Fruit fly (Drosophila melanogaster) whole organism, embryonic: ENCODE results near the gene CG13024.
A peak's percentile ranks its signal among the peaks of the same experiment; 100 is the strongest.

ENCODE experiments used
- B-H1 ChIP-seq: fragments of 200-800 bp; sonication (Bioruptor generic); IDR thresholded peaks from 3 replicates; pipeline ENCODE4 v1.3.6; 2022; ENCODE audit warnings: missing biosample characterization, missing genetic modification characterization
- CG10209 ChIP-seq: fragments of 200-800 bp; sonication (Bioruptor generic); optimal IDR thresholded peaks from 3 replicates; lab custom pipeline; 2017; ENCODE audit warnings: missing biosample characterization, mild to moderate bottlenecking, missing genetic modification characterization, missing genetic modification reagents
- CG12104 ChIP-seq: fragments of 200-800 bp; sonication (Bioruptor generic); optimal IDR thresholded peaks from 3 replicates; lab custom pipeline; 2016; ENCODE audit warnings: missing biosample characterization, missing genetic modification characterization
- CG12219 ChIP-seq: fragments of 200-800 bp; sonication (Bioruptor generic); optimal IDR thresholded peaks from 3 replicates; lab custom pipeline; 2018; ENCODE audit warnings: missing biosample characterization, mild to moderate bottlenecking, missing genetic modification characterization
- CG13624 ChIP-seq: fragments of 200-800 bp; sonication (Bioruptor generic); optimal IDR thresholded peaks from 2 replicates; lab custom pipeline; 2016; ENCODE audit warnings: missing biosample characterization, missing genetic modification characterization
- CG1647 ChIP-seq: fragments of 200-800 bp; sonication (Bioruptor generic); optimal IDR thresholded peaks from 3 replicates; lab custom pipeline; 2016; ENCODE audit warnings: missing biosample characterization, missing genetic modification characterization
- CG18262 ChIP-seq: fragments of 200-800 bp; optimal IDR thresholded peaks from 3 replicates; lab custom pipeline; 2019; ENCODE audit warnings: missing biosample characterization, mild to moderate bottlenecking, missing genetic modification characterization, moderate library complexity
- CG2889 ChIP-seq: fragments of 200-800 bp; sonication (Bioruptor generic); IDR thresholded peaks from 3 replicates; pipeline ENCODE4 v1.3.6; 2022; ENCODE audit warnings: missing biosample characterization, missing genetic modification characterization
- CG30431 ChIP-seq: fragments of 200-800 bp; sonication (Bioruptor generic); optimal IDR thresholded peaks from 2 replicates; lab custom pipeline; 2017; ENCODE audit warnings: missing biosample characterization, missing genetic modification characterization
- CG4360 ChIP-seq: fragments of 200-800 bp; sonication (Bioruptor generic); IDR thresholded peaks from 2 replicates; pipeline ENCODE4 v1.3.6; 2022; ENCODE audit warnings: missing biosample characterization, missing genetic modification characterization
- CG43689 ChIP-seq: fragments of 200-800 bp; sonication (Bioruptor generic); IDR thresholded peaks from 2 replicates; pipeline ENCODE4 v1.3.6; 2022; ENCODE audit warnings: missing biosample characterization, missing genetic modification characterization
- CG4617 ChIP-seq: fragments of 200-800 bp; sonication (Bioruptor generic); optimal IDR thresholded peaks from 3 replicates; lab custom pipeline; 2016; ENCODE audit warnings: missing biosample characterization, missing genetic modification characterization, borderline replicate concordance
- CG6765 ChIP-seq: fragments of 200-800 bp; sonication (Bioruptor generic); optimal IDR thresholded peaks from 3 replicates; lab custom pipeline; 2017; ENCODE audit warnings: missing biosample characterization, mild to moderate bottlenecking, missing genetic modification characterization
- CG7271 ChIP-seq: fragments of 200-800 bp; sonication (Bioruptor generic); optimal IDR thresholded peaks from 2 replicates; lab custom pipeline; 2018; ENCODE audit warnings: missing biosample characterization, mild to moderate bottlenecking, missing genetic modification characterization, moderate library complexity
- CG7987 ChIP-seq: fragments of 200-800 bp; sonication (Bioruptor generic); optimal IDR thresholded peaks from 2 replicates; lab custom pipeline; 2018; ENCODE audit warnings: missing biosample characterization, mild to moderate bottlenecking, missing genetic modification characterization, moderate library complexity
- CG8924 ChIP-seq: fragments of 200-800 bp; optimal IDR thresholded peaks from 3 replicates; lab custom pipeline; 2019; ENCODE audit warnings: missing biosample characterization, mild to moderate bottlenecking, missing genetic modification characterization, moderate library complexity
- CG9797 ChIP-seq: fragments of 200-800 bp; sonication (Bioruptor generic); optimal IDR thresholded peaks from 3 replicates; lab custom pipeline; 2018; ENCODE audit warnings: missing biosample characterization, mild to moderate bottlenecking, missing genetic modification characterization
- CkIIα-i1 ChIP-seq: fragments of 200-800 bp; sonication (Bioruptor generic); IDR thresholded peaks from 2 replicates; pipeline ENCODE4 v1.3.6; 2022; ENCODE audit warnings: missing biosample characterization, missing genetic modification characterization
- CoRest ChIP-seq: fragments of 200-800 bp; sonication (Bioruptor generic); optimal IDR thresholded peaks from 3 replicates; lab custom pipeline; 2018; ENCODE audit warnings: missing biosample characterization, mild to moderate bottlenecking, missing genetic modification characterization, moderate library complexity
- CrebB ChIP-seq: fragments of 200-800 bp; sonication (Bioruptor generic); optimal IDR thresholded peaks from 3 replicates; lab custom pipeline; 2018; ENCODE audit warnings: missing biosample characterization, mild to moderate bottlenecking, missing genetic modification characterization
- D ChIP-seq, 2 experiments: fragments of 200-800 bp in 1 of 2; fragments of >200 bp in 1 of 2; sonication (Bioruptor generic) in 1 of 2; optimal IDR thresholded peaks; 2 replicates in 1 of 2; 3 replicates in 1 of 2; lab custom pipeline; 2017; ENCODE audit warnings: mild to moderate bottlenecking in 1 of 2, missing biosample characterization in 1 of 2, missing genetic modification characterization in 1 of 2, missing genetic modification reagents in 1 of 2
- Ravus ChIP-seq: fragments of 200-800 bp; sonication (Bioruptor generic); IDR thresholded peaks from 2 replicates; pipeline ENCODE4 v1.3.6; 2022; ENCODE audit warnings: missing biosample characterization, missing genetic modification characterization
- Taf1 ChIP-seq: fragments of 200-800 bp; sonication (Bioruptor generic); IDR thresholded peaks from 2 replicates; pipeline ENCODE4 v1.3.6; 2022; ENCODE audit warnings: missing biosample characterization, missing genetic modification characterization
- Usf ChIP-seq: fragments of 200-800 bp; sonication (Bioruptor generic); optimal IDR thresholded peaks from 2 replicates; lab custom pipeline; 2017; ENCODE audit warnings: missing genotype, missing biosample characterization, missing genetic modification characterization
- ac ChIP-seq: fragments of 200-800 bp; sonication (Bioruptor generic); optimal IDR thresholded peaks from 3 replicates; lab custom pipeline; 2017; ENCODE audit warnings: missing biosample characterization, mild to moderate bottlenecking, missing genetic modification characterization
- ase ChIP-seq: fragments of 200-800 bp; sonication (Bioruptor generic); IDR thresholded peaks from 3 replicates; pipeline ENCODE4 v1.3.6; 2022; ENCODE audit warnings: missing biosample characterization, missing genetic modification characterization
- cg ChIP-seq: fragments of 200-800 bp; sonication (Bioruptor generic); optimal IDR thresholded peaks from 3 replicates; lab custom pipeline; 2019; ENCODE audit warnings: missing biosample characterization, mild to moderate bottlenecking, missing genetic modification characterization, moderate library complexity
- chm ChIP-seq: fragments of 200-800 bp; sonication (Bioruptor generic); IDR thresholded peaks from 2 replicates; pipeline ENCODE4 v1.3.6; 2022; ENCODE audit warnings: missing biosample characterization, missing genetic modification characterization
- emc ChIP-seq: fragments of 200-800 bp; sonication (Bioruptor generic); optimal IDR thresholded peaks from 2 replicates; lab custom pipeline; 2016; ENCODE audit warnings: missing biosample characterization, missing genetic modification characterization
- en ChIP-seq: fragments of 200-800 bp; sonication (Bioruptor generic); optimal IDR thresholded peaks from 2 replicates; lab custom pipeline; 2016; ENCODE audit warnings: missing biosample characterization, missing genetic modification characterization
- eyg ChIP-seq: fragments of 200-800 bp; sonication (Bioruptor generic); optimal IDR thresholded peaks from 3 replicates; lab custom pipeline; 2016; ENCODE audit warnings: missing biosample characterization, missing genetic modification characterization
- hb ChIP-seq: fragments of 200-800 bp; sonication (Bioruptor generic); IDR thresholded peaks from 3 replicates; pipeline ENCODE4 v1.3.6; 2022; ENCODE audit warnings: missing biosample characterization, missing genetic modification characterization; ENCODE audit not compliant: partially characterized antibody
- hbn ChIP-seq: fragments of 200-800 bp; sonication (Bioruptor generic); IDR thresholded peaks from 2 replicates; pipeline ENCODE4 v1.3.6; 2022; ENCODE audit warnings: missing biosample characterization, missing genetic modification characterization; ENCODE audit not compliant: partially characterized antibody
- ken ChIP-seq: fragments of 200-800 bp; sonication (Bioruptor generic); IDR thresholded peaks from 3 replicates; pipeline ENCODE4 v1.3.6; 2022; ENCODE audit warnings: missing biosample characterization, missing genetic modification characterization
- kni ChIP-seq: fragments of 200-800 bp; sonication (Bioruptor generic); optimal IDR thresholded peaks from 3 replicates; lab custom pipeline; 2017; ENCODE audit warnings: mild to moderate bottlenecking, missing biosample characterization, missing genetic modification reagents, missing genetic modification characterization
- lola ChIP-seq, 3 experiments: fragments of >200 bp in 2 of 3; fragments of 200-800 bp in 1 of 3; sonication (Bioruptor generic) in 1 of 3; optimal IDR thresholded peaks; 2 replicates each; lab custom pipeline; 2017 to 2019; ENCODE audit warnings: missing biosample characterization in 3 of 3, missing genetic modification characterization in 3 of 3, mild to moderate bottlenecking in 1 of 3, moderate library complexity in 1 of 3
- mirr ChIP-seq: fragments of 200-800 bp; sonication (Bioruptor generic); optimal IDR thresholded peaks from 3 replicates; lab custom pipeline; 2018; ENCODE audit warnings: missing biosample characterization, mild to moderate bottlenecking, missing genetic modification characterization
- nau ChIP-seq: fragments of 200-800 bp; sonication (Bioruptor generic); optimal IDR thresholded peaks from 3 replicates; lab custom pipeline; 2017; ENCODE audit warnings: missing biosample characterization, mild to moderate bottlenecking, missing genetic modification characterization, missing genetic modification reagents
- p53 ChIP-seq: fragments of 200-800 bp; sonication (Bioruptor generic); optimal IDR thresholded peaks from 2 replicates; lab custom pipeline; 2016; ENCODE audit warnings: missing biosample characterization, missing genetic modification characterization
- pan ChIP-seq, 4 experiments: fragments of >200 bp in 3 of 4; fragments of 200-800 bp in 1 of 4; sonication (Bioruptor generic) in 1 of 4; optimal IDR thresholded peaks in 3 of 4; IDR thresholded peaks in 1 of 4; 2 replicates each; pipeline versions ENCODE4 v1.3.6 to Lab custom; 2017 to 2022; ENCODE audit warnings: missing biosample characterization in 2 of 4, missing genetic modification characterization in 2 of 4, mixed read lengths in 1 of 4
- prd ChIP-seq, 3 experiments: fragments of >200 bp in 2 of 3; fragments of 200-800 bp in 1 of 3; sonication (Bioruptor generic) in 1 of 3; optimal IDR thresholded peaks in 2 of 3; IDR thresholded peaks in 1 of 3; 2 replicates in 2 of 3; 3 replicates in 1 of 3; pipeline versions ENCODE4 v1.3.6 to Lab custom; 2017 to 2022; ENCODE audit warnings: missing biosample characterization in 1 of 3, missing genetic modification characterization in 1 of 3
- slou ChIP-seq: fragments of 200-800 bp; sonication (Bioruptor generic); optimal IDR thresholded peaks from 3 replicates; lab custom pipeline; 2016; ENCODE audit warnings: missing biosample characterization, missing genetic modification characterization
- sqz ChIP-seq: fragments of 200-800 bp; sonication (Bioruptor generic); optimal IDR thresholded peaks from 3 replicates; lab custom pipeline; 2018; ENCODE audit warnings: missing biosample characterization, mild to moderate bottlenecking, missing genetic modification characterization
- stc ChIP-seq: fragments of 200-800 bp; sonication (Bioruptor generic); IDR thresholded peaks from 2 replicates; pipeline ENCODE4 v1.3.6; 2022; ENCODE audit warnings: missing biosample characterization, missing genetic modification characterization
- tio ChIP-seq: fragments of 200-800 bp; sonication (Bioruptor generic); optimal IDR thresholded peaks from 2 replicates; lab custom pipeline; 2017; ENCODE audit warnings: missing biosample characterization, missing genetic modification characterization, inconsistent platforms
- wek ChIP-seq: fragments of 200-800 bp; sonication (Bioruptor generic); optimal IDR thresholded peaks from 3 replicates; lab custom pipeline; 2018; ENCODE audit warnings: missing biosample characterization, mild to moderate bottlenecking, missing genetic modification characterization, moderate library complexity

The CG13024 gene

DNA sequence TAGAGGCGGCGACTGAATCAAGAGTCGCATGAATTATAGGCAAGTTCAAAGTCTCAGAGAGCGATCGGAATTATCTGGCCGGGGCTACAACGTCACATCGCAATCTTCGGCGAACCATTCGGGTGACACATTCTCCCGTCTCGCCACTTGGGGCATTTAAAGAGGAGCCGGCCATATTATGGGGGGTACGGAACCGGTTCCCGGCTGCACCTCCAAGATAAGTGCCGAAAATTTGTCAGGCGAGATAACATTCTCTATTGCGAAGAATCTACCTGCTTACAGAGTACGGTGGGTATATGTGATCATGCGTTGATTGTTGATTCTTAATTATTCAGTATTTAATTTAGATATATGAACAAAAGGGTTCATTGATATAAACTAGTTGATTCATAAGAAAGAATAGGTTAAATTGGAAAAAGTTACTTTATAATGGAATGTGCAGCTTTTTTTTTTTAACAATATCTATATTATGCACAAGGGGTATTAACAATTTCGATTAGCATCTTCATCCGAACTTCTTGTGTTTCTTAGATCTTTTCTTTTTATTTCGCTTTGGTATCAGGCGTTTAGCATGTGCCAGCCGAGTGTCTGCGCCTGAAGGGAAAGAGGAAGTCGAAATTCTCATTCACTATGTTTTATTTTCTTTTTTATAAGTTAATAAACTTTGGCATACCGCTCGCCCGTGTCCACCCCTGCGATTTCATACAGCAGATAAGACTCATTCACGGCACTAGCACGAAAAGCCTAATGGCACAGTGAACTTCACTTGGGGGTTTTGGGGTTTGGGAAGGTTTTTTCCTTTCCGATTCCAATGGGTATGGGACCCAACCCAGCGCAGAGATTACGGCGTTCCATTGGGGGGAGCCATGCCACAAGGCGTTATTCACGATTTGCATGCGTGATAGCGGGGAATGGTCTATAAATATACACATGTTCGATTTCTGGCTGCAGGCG, 27.1 kb downstream of the CG13024 start (continued):
- TF ChIP-seq CG13624 (GFP tag; lab: Kevin White, UChicago) (peak; percentile 12), chm (no peak; the same call in 1 of the 2 replicates), CG18262 (tag; lab: Kevin White, UChicago) (peak; percentile 62), ac (GFP tag; lab: Kevin White, UChicago) (no peak), CG30431 (GFP tag; lab: Kevin White, UChicago) (no peak), B-H1 (GFP tag; lab: Robert Waterston, UW) (no peak), CG1647 (peak; percentile 8), CG6765 (GFP tag; lab: Kevin White, UChicago) (peak; percentile 32), kni (GFP tag; lab: Kevin White, UChicago) (peak; percentile 7), CG9797 (GFP tag; lab: Kevin White, UChicago) (no peak), prd (optimal IDR thresholded peaks at IDR 0.05; lab: Kevin White, UChicago) (no peak), prd (GFP tag; IDR thresholded peaks at IDR 0.05; lab: Robert Waterston, UW) (peak; percentile 66), ase (GFP tag; lab: Robert Waterston, UW) (no peak), sqz (GFP tag; lab: Kevin White, UChicago) (no peak), CG7987 (GFP tag; lab: Kevin White, UChicago) (peak; percentile 81), mirr (GFP tag; lab: Kevin White, UChicago) (peak; percentile 37), Ravus (GFP tag; lab: Robert Waterston, UW) (no peak), p53 (no peak), CoRest (tag; lab: Kevin White, UChicago) (peak; percentile 60), CG12104 (GFP tag; lab: Kevin White, UChicago) (no peak), pan (optimal IDR thresholded peaks at IDR 0.05; lab: Kevin White, UChicago) (no peak), pan (GFP tag; optimal IDR thresholded peaks at IDR 0.05 in 1 of 2, IDR thresholded peaks at IDR 0.05 in 1 of 2) (peak in 1 of 2 experiments; percentile 49), CG2889 (no peak), ken (GFP tag; lab: Robert Waterston, UW) (no peak), cg (GFP tag; lab: Kevin White, UChicago) (no peak), hbn (GFP tag; lab: Robert Waterston, UW) (no peak), nau (GFP tag; lab: Kevin White, UChicago) (peak; percentile 40), CkIIα-i1 (GFP tag; lab: Robert Waterston, UW) (no peak), CG10209 (GFP tag; lab: Kevin White, UChicago) (peak; percentile 61), lola (GFP tag; optimal IDR thresholded peaks at IDR 0.05; lab: Kevin White, UChicago) (peak in 1 of 3 experiments; percentile 64), stc (GFP tag; lab: Robert Waterston, UW) (peak; percentile 26; the same call in 1 of the 2 replicates), CG4360 (GFP tag; lab: Robert Waterston, UW) (0 out of 2 replicates have a peak, but pooled peaks have one; percentile 25), CG7271 (tag; lab: Kevin White, UChicago) (no peak), Usf (GFP tag; lab: Kevin White, UChicago) (peak; percentile 22), CrebB (no peak), slou (peak; percentile 38), hb (GFP tag; lab: Robert Waterston, UW) (no peak), emc (GFP tag; lab: Kevin White, UChicago) (no peak), en (GFP tag; lab: Kevin White, UChicago) (no peak), CG4617 (GFP tag; lab: Kevin White, UChicago) (peak; percentile 2), CG12219 (GFP tag; lab: Kevin White, UChicago) (no peak), CG8924 (tag; lab: Kevin White, UChicago) (peak; percentile 46), eyg (no peak), wek (GFP tag; lab: Kevin White, UChicago) (no peak), D (optimal IDR thresholded peaks at IDR 0.05; lab: Kevin White, UChicago) (no peak), D (GFP tag; optimal IDR thresholded peaks at IDR 0.05; lab: Kevin White, UChicago) (peak; percentile 71), CG43689 (GFP tag; lab: Robert Waterston, UW) (no peak), tio (GFP tag; lab: Kevin White, UChicago) (peak; percentile 43), Taf1 (GFP tag; lab: Robert Waterston, UW) (no peak)
